Fruit fly (Drosophila melanogaster) whole organism, embryonic: ENCODE data around the gene CG13409.

Experiments used
- ATbp ChIP-seq: fragments of 200-800 bp; sonication (Bioruptor generic); optimal IDR thresholded peaks from 2 replicates; lab custom pipeline; 2017; ENCODE audit warnings: missing biosample characterization, mild to moderate bottlenecking, missing genetic modification characterization, missing genetic modification reagents
- Atf-2 ChIP-seq: fragments of 200-800 bp; sonication (Bioruptor generic); optimal IDR thresholded peaks from 2 replicates; lab custom pipeline; 2016; ENCODE audit warnings: missing biosample characterization, missing genetic modification characterization
- CG11085 ChIP-seq: fragments of 200-800 bp; sonication (Bioruptor generic); IDR thresholded peaks from 2 replicates; pipeline ENCODE4 v1.3.6; 2022; ENCODE audit warnings: missing biosample characterization, missing genetic modification characterization
- CG11247 ChIP-seq: fragments of 200-800 bp; sonication (Bioruptor generic); IDR thresholded peaks from 2 replicates; pipeline ENCODE4 v1.3.6; 2022; ENCODE audit warnings: missing biosample characterization, missing genetic modification characterization
- CG12236 ChIP-seq: fragments of 200-800 bp; sonication (Bioruptor generic); optimal IDR thresholded peaks from 2 replicates; lab custom pipeline; 2016; ENCODE audit warnings: missing biosample characterization, missing genetic modification characterization
- CG12942 ChIP-seq: fragments of 200-800 bp; sonication (Bioruptor generic); optimal IDR thresholded peaks from 3 replicates; lab custom pipeline; 2016; ENCODE audit warnings: missing biosample characterization, missing genetic modification characterization
- CG13296 ChIP-seq: fragments of 200-800 bp; sonication (Bioruptor generic); optimal IDR thresholded peaks from 3 replicates; lab custom pipeline; 2018; ENCODE audit warnings: missing biosample characterization, mild to moderate bottlenecking, missing genetic modification characterization
- CG13424 ChIP-seq: fragments of 200-800 bp; sonication (Bioruptor generic); optimal IDR thresholded peaks from 2 replicates; lab custom pipeline; 2019; ENCODE audit warnings: missing biosample characterization, mild to moderate bottlenecking, missing genetic modification characterization, moderate library complexity
- CG14050 ChIP-seq: fragments of 200-800 bp; sonication (Bioruptor generic); IDR thresholded peaks from 3 replicates; pipeline ENCODE4 v1.3.6; 2022; ENCODE audit warnings: missing biosample characterization, missing genetic modification characterization
- CG14860 ChIP-seq: fragments of 200-800 bp; sonication (Bioruptor generic); IDR thresholded peaks from 3 replicates; pipeline ENCODE4 v1.3.6; 2022; ENCODE audit warnings: missing biosample characterization, missing genetic modification characterization; ENCODE audit not compliant: partially characterized antibody
- CG15011 ChIP-seq: fragments of 200-800 bp; sonication (Bioruptor generic); optimal IDR thresholded peaks from 3 replicates; lab custom pipeline; 2018; ENCODE audit warnings: missing biosample characterization, mild to moderate bottlenecking, missing genetic modification characterization
- CG1602 ChIP-seq: fragments of 200-800 bp; sonication (Bioruptor generic); optimal IDR thresholded peaks from 3 replicates; lab custom pipeline; 2016; ENCODE audit warnings: missing biosample characterization, missing genetic modification characterization
- CG16815 ChIP-seq: fragments of 200-800 bp; sonication (Bioruptor generic); optimal IDR thresholded peaks from 3 replicates; lab custom pipeline; 2017; ENCODE audit warnings: missing biosample characterization, mild to moderate bottlenecking, missing genetic modification characterization
- CG17829 ChIP-seq: fragments of 200-800 bp; optimal IDR thresholded peaks from 2 replicates; lab custom pipeline; 2019; ENCODE audit warnings: missing biosample characterization, mild to moderate bottlenecking, missing genetic modification characterization, moderate library complexity
- CG2889 ChIP-seq: fragments of 200-800 bp; sonication (Bioruptor generic); IDR thresholded peaks from 3 replicates; pipeline ENCODE4 v1.3.6; 2022; ENCODE audit warnings: missing biosample characterization, missing genetic modification characterization
- CG31441 ChIP-seq: fragments of 200-800 bp; sonication (Bioruptor generic); IDR thresholded peaks from 2 replicates; pipeline ENCODE4 v1.3.6; 2022; ENCODE audit warnings: missing biosample characterization, missing genetic modification characterization
- CG3163 ChIP-seq: fragments of 200-800 bp; sonication (Bioruptor generic); optimal IDR thresholded peaks from 3 replicates; lab custom pipeline; 2016; ENCODE audit warnings: missing biosample characterization, missing genetic modification characterization
- CG32532 ChIP-seq: fragments of 200-800 bp; sonication (Bioruptor generic); IDR thresholded peaks from 2 replicates; pipeline ENCODE4 v1.3.6; 2022; ENCODE audit warnings: missing biosample characterization, missing genetic modification characterization
- CG32767 ChIP-seq: fragments of 200-800 bp; sonication (Bioruptor generic); IDR thresholded peaks from 2 replicates; pipeline ENCODE4 v1.3.6; 2022; ENCODE audit warnings: missing biosample characterization, missing genetic modification characterization
- CG3995 ChIP-seq: fragments of 200-800 bp; sonication (Bioruptor generic); optimal IDR thresholded peaks from 3 replicates; lab custom pipeline; 2016; ENCODE audit warnings: missing biosample characterization, missing genetic modification characterization
- CG4707 ChIP-seq: fragments of 200-800 bp; sonication (Bioruptor generic); optimal IDR thresholded peaks from 2 replicates; lab custom pipeline; 2018; ENCODE audit warnings: missing biosample characterization, mild to moderate bottlenecking, missing genetic modification characterization, moderate library complexity
- CG4730 ChIP-seq: fragments of 200-800 bp; sonication (Bioruptor generic); IDR thresholded peaks from 2 replicates; pipeline ENCODE4 v1.3.6; 2022; ENCODE audit warnings: missing biosample characterization, missing genetic modification characterization
- CG6765 ChIP-seq: fragments of 200-800 bp; sonication (Bioruptor generic); optimal IDR thresholded peaks from 3 replicates; lab custom pipeline; 2017; ENCODE audit warnings: missing biosample characterization, mild to moderate bottlenecking, missing genetic modification characterization
- CG7357 ChIP-seq: fragments of 200-800 bp; sonication (Bioruptor generic); IDR thresholded peaks from 3 replicates; pipeline ENCODE4 v1.3.6; 2022; ENCODE audit warnings: missing biosample characterization, missing genetic modification characterization
- CG8290 ChIP-seq, 3 experiments: fragments of 200-800 bp; sonication (Bioruptor generic); optimal IDR thresholded peaks; 2 replicates each; lab custom pipeline; 2016 to 2019; ENCODE audit warnings: missing biosample characterization in 3 of 3, missing genetic modification characterization in 3 of 3, mild to moderate bottlenecking in 2 of 3, moderate library complexity in 1 of 3
- CG9727 ChIP-seq: fragments of 200-800 bp; sonication (Bioruptor generic); optimal IDR thresholded peaks from 3 replicates; lab custom pipeline; 2017; ENCODE audit warnings: missing biosample characterization, mild to moderate bottlenecking, missing genetic modification characterization
- Camta ChIP-seq: fragments of 200-800 bp; sonication (Bioruptor generic); optimal IDR thresholded peaks from 2 replicates; lab custom pipeline; 2016; ENCODE audit warnings: missing biosample characterization, missing genetic modification characterization
- CoRest ChIP-seq: fragments of 200-800 bp; sonication (Bioruptor generic); optimal IDR thresholded peaks from 3 replicates; lab custom pipeline; 2018; ENCODE audit warnings: missing biosample characterization, mild to moderate bottlenecking, missing genetic modification characterization, moderate library complexity
- D19A ChIP-seq: fragments of 200-800 bp; optimal IDR thresholded peaks from 3 replicates; lab custom pipeline; 2019; ENCODE audit warnings: missing biosample characterization, mild to moderate bottlenecking, missing genetic modification characterization, moderate library complexity
- ERR ChIP-seq: fragments of 200-800 bp; sonication (Bioruptor generic); optimal IDR thresholded peaks from 2 replicates; lab custom pipeline; 2016; ENCODE audit warnings: missing biosample characterization, missing genetic modification characterization
- Elba2 ChIP-seq: fragments of 200-800 bp; sonication (Bioruptor generic); optimal IDR thresholded peaks from 3 replicates; lab custom pipeline; 2016; ENCODE audit warnings: missing biosample characterization, missing genetic modification characterization
- Fer1 ChIP-seq: fragments of 200-800 bp; sonication (Bioruptor generic); optimal IDR thresholded peaks from 2 replicates; lab custom pipeline; 2017; ENCODE audit warnings: missing biosample characterization, mild to moderate bottlenecking, missing genetic modification characterization
- HmgD ChIP-seq: fragments of 200-800 bp; sonication (Bioruptor generic); optimal IDR thresholded peaks from 3 replicates; lab custom pipeline; 2016; ENCODE audit warnings: missing biosample characterization, missing genetic modification characterization
- Meics ChIP-seq: fragments of 200-800 bp; sonication (Bioruptor generic); optimal IDR thresholded peaks from 2 replicates; lab custom pipeline; 2017; ENCODE audit warnings: missing biosample characterization, mild to moderate bottlenecking, missing genetic modification characterization
- Mes4 ChIP-seq: fragments of 200-800 bp; sonication (Bioruptor generic); optimal IDR thresholded peaks from 2 replicates; lab custom pipeline; 2016; ENCODE audit warnings: missing biosample characterization, missing genetic modification characterization
- Mrtf ChIP-seq: fragments of 200-800 bp; sonication (Bioruptor generic); IDR thresholded peaks from 3 replicates; pipeline ENCODE4 v1.3.6; 2022; ENCODE audit warnings: missing biosample characterization, missing genetic modification characterization
- Ptx1 ChIP-seq: fragments of 200-800 bp; sonication (Bioruptor generic); IDR thresholded peaks from 2 replicates; pipeline ENCODE4 v1.3.6; 2022; ENCODE audit warnings: missing biosample characterization, missing genetic modification characterization
- Sin3A ChIP-seq: fragments of >200 bp; optimal IDR thresholded peaks from 2 replicates; lab custom pipeline; 2018
- Xbp1 ChIP-seq: fragments of 200-800 bp; sonication (Bioruptor generic); optimal IDR thresholded peaks from 3 replicates; lab custom pipeline; 2016; ENCODE audit warnings: missing biosample characterization, mild to moderate bottlenecking, missing genetic modification characterization
- cg ChIP-seq: fragments of 200-800 bp; sonication (Bioruptor generic); optimal IDR thresholded peaks from 3 replicates; lab custom pipeline; 2019; ENCODE audit warnings: missing biosample characterization, mild to moderate bottlenecking, missing genetic modification characterization, moderate library complexity
- danr ChIP-seq: fragments of 200-800 bp; sonication (Bioruptor generic); IDR thresholded peaks from 2 replicates; pipeline ENCODE4 v1.3.6; 2022; ENCODE audit warnings: missing biosample characterization, missing genetic modification characterization
- ewg ChIP-seq: fragments of 200-800 bp; sonication (Bioruptor generic); optimal IDR thresholded peaks from 3 replicates; lab custom pipeline; 2017; ENCODE audit warnings: mild to moderate bottlenecking, missing biosample characterization, missing genetic modification reagents, missing genetic modification characterization
- fru ChIP-seq: fragments of >200 bp; optimal IDR thresholded peaks from 2 replicates; lab custom pipeline; 2017
- gcm ChIP-seq: fragments of 200-800 bp; sonication (Bioruptor generic); optimal IDR thresholded peaks from 2 replicates; lab custom pipeline; 2019; ENCODE audit warnings: missing biosample characterization, mild to moderate bottlenecking, missing genetic modification characterization, moderate library complexity
- h ChIP-seq: fragments of >200 bp; optimal IDR thresholded peaks from 2 replicates; lab custom pipeline; 2017
- hb ChIP-seq: fragments of 200-800 bp; sonication (Bioruptor generic); IDR thresholded peaks from 3 replicates; pipeline ENCODE4 v1.3.6; 2022; ENCODE audit warnings: missing biosample characterization, missing genetic modification characterization; ENCODE audit not compliant: partially characterized antibody
- mam ChIP-seq: fragments of 200-800 bp; sonication (Bioruptor generic); optimal IDR thresholded peaks from 3 replicates; lab custom pipeline; 2016; ENCODE audit warnings: missing biosample characterization, missing genetic modification characterization
- nau ChIP-seq: fragments of 200-800 bp; sonication (Bioruptor generic); optimal IDR thresholded peaks from 3 replicates; lab custom pipeline; 2017; ENCODE audit warnings: missing biosample characterization, mild to moderate bottlenecking, missing genetic modification characterization, missing genetic modification reagents
- sens-2 ChIP-seq: fragments of 200-800 bp; sonication (Bioruptor generic); IDR thresholded peaks from 2 replicates; pipeline ENCODE4 v1.3.6; 2022; ENCODE audit warnings: missing biosample characterization, missing genetic modification characterization
- tin ChIP-seq: fragments of 200-800 bp; sonication (Bioruptor generic); optimal IDR thresholded peaks from 3 replicates; lab custom pipeline; 2016; ENCODE audit warnings: missing biosample characterization, missing genetic modification characterization
- trh ChIP-seq: fragments of 200-800 bp; sonication (Bioruptor generic); optimal IDR thresholded peaks from 2 replicates; lab custom pipeline; 2016; ENCODE audit warnings: missing biosample characterization, missing genetic modification characterization
- wdn ChIP-seq: fragments of 200-800 bp; sonication (Bioruptor generic); IDR thresholded peaks from 2 replicates; pipeline ENCODE4 v1.3.6; 2022; ENCODE audit warnings: missing biosample characterization, missing genetic modification characterization

The CG13409 gene

DNA sequence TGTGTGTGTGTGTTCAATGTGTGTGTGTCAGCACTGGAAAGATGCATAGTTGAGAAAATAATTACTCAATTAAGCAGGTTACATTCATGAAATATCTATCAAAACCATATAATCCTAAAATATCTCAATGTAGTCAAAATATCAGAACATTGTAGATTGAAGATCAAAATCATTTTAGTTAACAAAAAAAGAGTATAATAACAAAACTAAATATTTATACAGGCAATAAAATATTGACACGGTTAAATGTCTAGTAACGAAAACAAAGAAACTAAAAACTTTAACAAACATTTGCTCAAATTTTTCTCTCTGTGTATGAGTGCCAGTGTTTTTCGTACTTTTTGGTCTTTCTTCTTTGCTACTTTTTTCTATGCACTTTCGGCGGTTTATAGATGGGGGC, 32.8 kb downstream of the CG13409 start:
- TF ChIP-seq ATbp (GFP tag; lab: Kevin White, UChicago) (no peak), CG4707 (GFP tag; lab: Kevin White, UChicago) (no peak), Camta (GFP tag; lab: Kevin White, UChicago) (no peak), Mrtf (GFP tag; lab: Robert Waterston, UW) (no peak), Xbp1 (GFP tag; lab: Kevin White, UChicago) (no peak), trh (no peak), CG2889 (no peak), CG16815 (GFP tag; lab: Kevin White, UChicago) (no peak), CG12942 (GFP tag; lab: Kevin White, UChicago) (no peak), danr (GFP tag; lab: Robert Waterston, UW) (no peak), CG11085 (GFP tag; lab: Robert Waterston, UW) (no peak), Elba2 (no peak), sens-2 (GFP tag; lab: Robert Waterston, UW) (no peak)

DNA sequence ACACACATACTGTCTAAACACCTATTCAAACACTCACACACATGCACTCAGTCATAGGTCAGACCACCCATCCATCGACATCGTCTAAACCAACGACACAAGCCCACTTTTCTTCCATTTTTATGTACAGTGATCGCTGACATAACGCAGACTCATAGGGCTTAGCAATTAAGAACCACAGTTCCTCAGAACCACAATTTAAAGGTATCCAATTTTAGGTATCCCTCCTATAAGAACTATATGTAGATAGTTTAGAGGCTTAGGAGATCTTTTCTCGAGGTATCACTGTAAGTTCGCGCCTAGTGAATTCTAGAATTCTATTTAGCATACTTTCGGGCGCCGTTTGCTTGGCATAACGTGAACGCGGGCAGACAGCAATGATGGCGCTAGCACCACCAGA, 38.8 kb downstream of the CG13409 start:
- TF ChIP-seq Ptx1 (peak; percentile 60), CG32767 (GFP tag; lab: Robert Waterston, UW) (no peak), CG13296 (no peak), ERR (GFP tag; lab: Kevin White, UChicago) (no peak), HmgD (GFP tag; lab: Kevin White, UChicago) (no peak), cg (GFP tag; lab: Kevin White, UChicago) (no peak), h (lab: Kevin White, UChicago) (no peak), gcm (GFP tag; lab: Kevin White, UChicago) (no peak), CG12236 (no peak), wdn (GFP tag; lab: Robert Waterston, UW) (no peak), CG15011 (GFP tag; lab: Kevin White, UChicago) (no peak), tin (GFP tag; lab: Kevin White, UChicago) (peak; percentile 35), CG14860 (no peak), CG13424 (no peak), CG9727 (GFP tag; lab: Kevin White, UChicago) (no peak), Fer1 (GFP tag; lab: Kevin White, UChicago) (no peak), CG17829 (tag; lab: Kevin White, UChicago) (no peak), CG7357 (GFP tag; lab: Robert Waterston, UW) (peak; percentile 34; the same call in 1 of the 3 replicates), CG4730 (peak; percentile 43), CG1602 (GFP tag; lab: Kevin White, UChicago) (peak; percentile 44), CG3163 (GFP tag; lab: Kevin White, UChicago) (no peak), CG6765 (GFP tag; lab: Kevin White, UChicago) (no peak), ewg (GFP tag; lab: Kevin White, UChicago) (peak; percentile 16), D19A (no peak), CG14050 (GFP tag; lab: Robert Waterston, UW) (no peak), Meics (GFP tag; lab: Kevin White, UChicago) (peak; percentile 3), hb (GFP tag; lab: Robert Waterston, UW) (no peak), mam (GFP tag; lab: Kevin White, UChicago) (peak; percentile 60), Mes4 (no peak), nau (no peak), CG32532 (peak; percentile 73), CG11247 (GFP tag; lab: Robert Waterston, UW) (0 out of 2 replicates have a peak, but pooled peaks have one; percentile 16), CG31441 (GFP tag; lab: Robert Waterston, UW) (no peak), Atf-2 (GFP tag; lab: Kevin White, UChicago) (no peak), fru (lab: Kevin White, UChicago) (no peak), CG8290 (GFP tag; optimal IDR thresholded peaks at IDR 0.05; lab: Kevin White, UChicago) (no peak), CG8290 (tag; optimal IDR thresholded peaks at IDR 0.05; lab: Kevin White, UChicago) (no peak), Sin3A (lab: Kevin White, UChicago) (no peak), CG3995 (GFP tag; lab: Kevin White, UChicago) (no peak), CoRest (tag; lab: Kevin White, UChicago) (peak; percentile 46)
